Worm (Caenorhabditis elegans): ENCODE measurements around the gene C35A11.4.

The C35A11.4 gene

ce11 chrV:5423120-5423519 lies 30.2 kb upstream of the C35A11.4 start, which contains the start of gene cyp-14A5:
TSS of gene cyp-14A5 (minus strand) at chrV:5423282.
- TF ChIP-seq unc-62 (GFP tag; optimal IDR thresholded peaks at IDR 0.05 in 1 of 2), result peak in 1 of 2 experiments; percentile 96
- TF ChIP-seq unc-62 (tag; optimal IDR thresholded peaks at IDR 0.05), result no peak
- no peak for TF ChIP-seq lin-38 (GFP tag; IDR thresholded peaks at IDR 0.05)
- peak; percentile 66 for TF ChIP-seq zip-2 (tag; optimal IDR thresholded peaks at IDR 0.05)

ce11 chrV:5419915-5420314 lies 27.0 kb upstream of the C35A11.4 start, which contains the start of gene F08F3.6:
TSS of gene F08F3.6 (minus strand) at chrV:5420067.
- TF ChIP-seq F26F4.8 (GFP tag; conservative IDR thresholded peaks at IDR 0.05), result no peak
- no peak for TF ChIP-seq mxl-3 (GFP tag; optimal IDR thresholded peaks at IDR 0.05)
- TF ChIP-seq fos-1 (tag; optimal IDR thresholded peaks at IDR 0.05), result no peak
- TF ChIP-seq attf-4 (tag; optimal IDR thresholded peaks at IDR 0.05), result no peak
- TF ChIP-seq dpl-1 (GFP tag; optimal IDR thresholded peaks at IDR 0.05), result no peak
- TF ChIP-seq set-16 (GFP tag; IDR thresholded peaks at IDR 0.05), result no peak
- no peak for TF ChIP-seq zag-1 (tag; optimal IDR thresholded peaks at IDR 0.05)
- no peak for TF ChIP-seq nhr-41 (GFP tag; IDR thresholded peaks at IDR 0.05)
- no peak for TF ChIP-seq skn-1 (tag; optimal IDR thresholded peaks at IDR 0.05)
- TF ChIP-seq lin-1 (GFP tag; IDR thresholded peaks at IDR 0.05), result no peak
- TF ChIP-seq dmd-9 (GFP tag; IDR thresholded peaks at IDR 0.05), result no peak
- TF ChIP-seq Y105C5A.15 (GFP tag; IDR thresholded peaks at IDR 0.05), result no peak
- TF ChIP-seq ztf-11 (tag; optimal IDR thresholded peaks at IDR 0.05), result no peak
- no peak for TF ChIP-seq lim-7 (GFP tag; IDR thresholded peaks at IDR 0.05)
- TF ChIP-seq T26A8.4 (GFP tag; IDR thresholded peaks at IDR 0.05), result no peak

ce11 chrV:5412808-5413405 lies 20.0 kb upstream of the C35A11.4 start, which contains the start of gene F08F3.10:
TSS of gene F08F3.10 (plus strand) at chrV:5413355.
- TF ChIP-seq mep-1 (tag; optimal IDR thresholded peaks at IDR 0.05), result no peak
- no peak for TF ChIP-seq ceh-62 (tag; optimal IDR thresholded peaks at IDR 0.05)
- peak; percentile 65 for TF ChIP-seq dmd-6 (GFP tag; IDR thresholded peaks at IDR 0.05)
- TF ChIP-seq nhr-111 (GFP tag; optimal IDR thresholded peaks at IDR 0.05), result no peak
- TF ChIP-seq aha-1 (tag), result peak; percentile 83
- TF ChIP-seq nhr-28 (tag; optimal IDR thresholded peaks at IDR 0.05), result peak; percentile 31
- TF ChIP-seq set-16 (GFP tag; IDR thresholded peaks at IDR 0.05), result no peak
- no peak for TF ChIP-seq mes-2 (tag; optimal IDR thresholded peaks at IDR 0.05; ENCODE audit: poor library complexity, severe bottlenecking)
- no peak for TF ChIP-seq hlh-30 (tag; optimal IDR thresholded peaks at IDR 0.05; ENCODE audit: insufficient read depth)
- TF ChIP-seq attf-4 (tag; optimal IDR thresholded peaks at IDR 0.05), result no peak
- TF ChIP-seq nhr-77 (tag; optimal IDR thresholded peaks at IDR 0.05), result no peak
- TF ChIP-seq dve-1 (tag; optimal IDR thresholded peaks at IDR 0.05; ENCODE audit: insufficient read depth), result no peak
- TF ChIP-seq lir-3 (tag; optimal IDR thresholded peaks at IDR 0.05), result no peak
- no peak for TF ChIP-seq nhr-102 (tag; optimal IDR thresholded peaks at IDR 0.05)
- TF ChIP-seq ceh-82 (tag; optimal IDR thresholded peaks at IDR 0.05), result no peak
- no peak for TF ChIP-seq nhr-10 (tag; optimal IDR thresholded peaks at IDR 0.05)
- no peak for TF ChIP-seq T20F7.1 (GFP tag; optimal IDR thresholded peaks at IDR 0.05)
- TF ChIP-seq mdl-1 (tag; optimal IDR thresholded peaks at IDR 0.05), result peak in 1 of 2 experiments; percentile 22
- TF ChIP-seq Y105C5A.15 (GFP tag; IDR thresholded peaks at IDR 0.05), result no peak
- TF ChIP-seq Y48G9A.11 (GFP tag; IDR thresholded peaks at IDR 0.05), result no peak
- no peak for TF ChIP-seq spr-3 (GFP tag; optimal IDR thresholded peaks at IDR 0.05)
- no peak for TF ChIP-seq ces-1 (GFP tag; optimal IDR thresholded peaks at IDR 0.05)
- TF ChIP-seq pha-4 (GFP tag; IDR thresholded peaks at IDR 0.05), result no peak
- no peak for TF ChIP-seq pha-4 (tag; optimal IDR thresholded peaks at IDR 0.05)
- TF ChIP-seq daf-16 (GFP tag; optimal IDR thresholded peaks at IDR 0.05), result no peak
- no peak for TF ChIP-seq daf-16 (tag; optimal IDR thresholded peaks at IDR 0.05)
- TF ChIP-seq lin-29 (GFP tag; IDR thresholded peaks at IDR 0.05), result no peak
- TF ChIP-seq hlh-11 (tag; optimal IDR thresholded peaks at IDR 0.05), result no peak
- TF ChIP-seq mxl-3 (GFP tag; optimal IDR thresholded peaks at IDR 0.05), result no peak
- peak; percentile 62 for TF ChIP-seq nhr-48 (tag; optimal IDR thresholded peaks at IDR 0.05)

All from whole organism, L4 larva.